Worm (Caenorhabditis elegans) whole organism, L3 larva: Measurements from ENCODE around the gene F59A6.12.

ENCODE experiments used
- ZK546.5 ChIP-seq: sonication (generic microtip); optimal IDR thresholded peaks from 2 replicates; lab custom pipeline; 2017; ENCODE audit warnings: missing biosample characterization, missing genetic modification characterization
- nhr-43 ChIP-seq: sonication (generic microtip); optimal IDR thresholded peaks from 2 replicates; lab custom pipeline; 2016; ENCODE audit warnings: mild to moderate bottlenecking, missing genetic modification characterization, missing compliant biosample characterization; ENCODE audit not compliant: poor library complexity, severe bottlenecking
- ztf-11 ChIP-seq: fragments of 150-350 bp; optimal IDR thresholded peaks from 2 replicates; lab custom pipeline; 2014; ENCODE audit warnings: missing biosample characterization, missing genetic modification characterization

ce11 chrII:5020513-5021081 is 8.7 kb upstream of the F59A6.12 start:
- no peak for TF ChIP-seq nhr-43 (tag; lab: Kevin White, UChicago)
- TF ChIP-seq ztf-11 (tag; lab: Kevin White, UChicago), result no peak
- TF ChIP-seq ZK546.5 (tag; lab: Kevin White, UChicago), result no peak
